Worm (Caenorhabditis elegans): Measurements from ENCODE around the gene K02C4.2.
A peak's percentile ranks its signal among the peaks of the same experiment; 100 is the strongest.

- TF ChIP-seq dao-5 (tag; optimal IDR thresholded peaks at IDR 0.05) (no peak), W03F9.2 (tag; optimal IDR thresholded peaks at IDR 0.05) (peak; percentile 38), him-1 (tag; optimal IDR thresholded peaks at IDR 0.05) (no peak)
These were observed 33.9 kb upstream of the K02C4.2 start for ce11 chrII:8041642-8042041.
